Worm (Caenorhabditis elegans) whole organism, L2 larva: ENCODE data around the gene ZK616.5.

ENCODE experiments used
- C34F6.9 ChIP-seq: fragments of 150-350 bp; optimal IDR thresholded peaks from 2 replicates; lab custom pipeline; 2014; ENCODE audit warnings: missing biosample characterization, missing genetic modification characterization
- ceh-16 ChIP-seq: fragments of 150-350 bp; optimal IDR thresholded peaks from 2 replicates; lab custom pipeline; 2014; ENCODE audit warnings: missing biosample characterization, missing genetic modification characterization
- lin-13 ChIP-seq: fragments of 150-350 bp; optimal IDR thresholded peaks from 2 replicates; lab custom pipeline; 2014; ENCODE audit warnings: missing biosample characterization, missing genetic modification reagents, missing genetic modification characterization
- nhr-10 ChIP-seq: sonication (generic microtip); optimal IDR thresholded peaks from 2 replicates; lab custom pipeline; 2017; ENCODE audit warnings: missing biosample characterization, missing genetic modification characterization
- skn-1 ChIP-seq: sonication (generic microtip); optimal IDR thresholded peaks from 2 replicates; lab custom pipeline; 2017; ENCODE audit warnings: missing biosample characterization, missing genetic modification characterization
- snpc-4 ChIP-seq: fragments of 150-350 bp; optimal IDR thresholded peaks from 2 replicates; lab custom pipeline; 2014; ENCODE audit warnings: missing biosample characterization, missing genetic modification characterization
- unc-39 ChIP-seq: fragments of 150-350 bp; optimal IDR thresholded peaks from 2 replicates; lab custom pipeline; 2014; ENCODE audit warnings: missing biosample characterization, missing genetic modification characterization
- unc-62 ChIP-seq: fragments of 150-350 bp; optimal IDR thresholded peaks from 2 replicates; lab custom pipeline; 2014; ENCODE audit warnings: missing biosample characterization, missing genetic modification reagents, missing genetic modification characterization
- ztf-4 ChIP-seq: fragments of 150-350 bp; optimal IDR thresholded peaks from 2 replicates; lab custom pipeline; 2014; ENCODE audit warnings: missing biosample characterization, missing genetic modification characterization

DNA sequence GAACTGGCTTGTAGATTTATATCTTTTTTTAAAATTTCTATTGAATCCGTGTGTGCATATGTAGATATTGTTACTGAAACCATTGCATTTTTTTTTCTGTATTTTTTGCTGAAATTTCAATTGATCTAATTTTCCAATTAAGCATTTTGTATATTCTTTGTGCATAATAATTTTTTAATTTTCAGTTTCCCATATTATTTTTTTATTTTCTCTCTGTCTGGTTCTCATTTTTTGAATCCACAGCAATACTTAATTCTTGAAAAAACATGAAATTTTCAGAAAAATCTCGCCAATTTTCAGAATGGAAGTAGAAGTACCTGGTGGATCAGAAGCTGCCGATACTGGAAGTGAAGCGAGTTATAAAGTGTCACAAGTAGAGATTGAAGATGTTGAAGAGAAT, 25.2 kb upstream of the ZK616.5 start, which contains the start of gene sand-1:
- TF ChIP-seq snpc-4 (no peak), ceh-16 (tag; lab: Kevin White, UChicago) (no peak), unc-39 (tag; lab: Kevin White, UChicago) (no peak), skn-1 (tag; lab: Kevin White, UChicago) (no peak), ztf-4 (tag; lab: Kevin White, UChicago) (no peak), lin-13 (GFP tag; lab: Kevin White, UChicago) (no peak), C34F6.9 (tag; lab: Kevin White, UChicago) (no peak), nhr-10 (no peak), unc-62 (GFP tag; lab: Kevin White, UChicago) (no peak)
